Worm (Caenorhabditis elegans): Measurements from ENCODE around the gene alfa-1.

Gene alfa-1

ce11 chrII:7666967-7667366 lies 4.6 kb upstream of the alfa-1 start, which contains the start of gene lir-2:
lir-2 (plus strand) TSS chrII:7667267.
- TF ChIP-seq hlh-30 (tag; optimal IDR thresholded peaks at IDR 0.05; ENCODE audit: insufficient read depth) (peak; percentile 17), mep-1 (tag; optimal IDR thresholded peaks at IDR 0.05) (peak; percentile 17), zip-2 (tag; optimal IDR thresholded peaks at IDR 0.05) (no peak), nhr-6 (tag; optimal IDR thresholded peaks at IDR 0.05) (no peak), unc-39 (tag; optimal IDR thresholded peaks at IDR 0.05) (no peak)

ce11 chrII:7666338-7666737 lies 4.0 kb upstream of the alfa-1 start:
- TF ChIP-seq aha-1 (tag) (peak; percentile 88), rbr-2 (tag; optimal IDR thresholded peaks at IDR 0.05) (no peak), lim-7 (GFP tag; IDR thresholded peaks at IDR 0.05) (no peak), spr-1 (tag; optimal IDR thresholded peaks at IDR 0.05) (no peak), Y105C5A.15 (GFP tag; IDR thresholded peaks at IDR 0.05) (no peak), pha-4 (GFP tag; IDR thresholded peaks at IDR 0.05) (no peak), pha-4 (tag; optimal IDR thresholded peaks at IDR 0.05) (no peak), D1046.2 (GFP tag; IDR thresholded peaks at IDR 0.05) (no peak), unc-62 (GFP tag; optimal IDR thresholded peaks at IDR 0.05 in 1 of 2) (peak in 1 of 2 experiments; percentile 95), unc-62 (tag; optimal IDR thresholded peaks at IDR 0.05) (no peak), pqm-1 (tag; optimal IDR thresholded peaks at IDR 0.05) (no peak), ctbp-1 (GFP tag; IDR thresholded peaks at IDR 0.05) (no peak), mxl-3 (GFP tag; optimal IDR thresholded peaks at IDR 0.05) (no peak), fos-1 (tag; optimal IDR thresholded peaks at IDR 0.05) (no peak)

ce11 chrII:7663704-7664660 lies 1.7 kb upstream of the alfa-1 start, which contains the start of the genes F18A1.7 and rpa-1:
F18A1.7 (minus strand) TSS chrII:7663754.
rpa-1 (plus strand) TSS chrII:7664582.
- no peak for TF ChIP-seq gei-8 (GFP tag; optimal IDR thresholded peaks at IDR 0.05)
- peak; percentile 44 for TF ChIP-seq F49E8.2 (tag; optimal IDR thresholded peaks at IDR 0.05; ENCODE audit: borderline replicate concordance)
- peak; percentile 43; the same call in 1 of the 2 replicates for TF ChIP-seq Y48G9A.11 (GFP tag; IDR thresholded peaks at IDR 0.05)
- no peak for TF ChIP-seq F26F4.8 (GFP tag; conservative IDR thresholded peaks at IDR 0.05)
- TF ChIP-seq lsy-2 (tag; optimal IDR thresholded peaks at IDR 0.05), result peak in 1 of 2 experiments; percentile 23
- peak; percentile 88 for TF ChIP-seq aha-1 (tag)
- TF ChIP-seq nhr-77 (tag; optimal IDR thresholded peaks at IDR 0.05), result no peak
- peak; percentile 73 for TF ChIP-seq dpl-1 (GFP tag; optimal IDR thresholded peaks at IDR 0.05)
- peak; percentile 68 for TF ChIP-seq lin-38 (GFP tag; IDR thresholded peaks at IDR 0.05)
- peak; percentile 58 for TF ChIP-seq R02D3.7 (tag; optimal IDR thresholded peaks at IDR 0.05)
- peak; percentile 55 for TF ChIP-seq mes-2 (tag; optimal IDR thresholded peaks at IDR 0.05; ENCODE audit: poor library complexity, severe bottlenecking)
- peak; percentile 13 for TF ChIP-seq hlh-30 (tag; optimal IDR thresholded peaks at IDR 0.05; ENCODE audit: insufficient read depth)
- TF ChIP-seq attf-4 (tag; optimal IDR thresholded peaks at IDR 0.05), result no peak
- peak; percentile 72 for TF ChIP-seq unc-130 (GFP tag; optimal IDR thresholded peaks at IDR 0.05)

ce11 chrII:7663028-7663427 lies 706 bp upstream of the alfa-1 start:
- TF ChIP-seq aha-1 (tag) (peak; percentile 60), ceh-62 (tag; optimal IDR thresholded peaks at IDR 0.05) (no peak), ZK337.2 (GFP tag; IDR thresholded peaks at IDR 0.05) (no peak), rbr-2 (tag; optimal IDR thresholded peaks at IDR 0.05) (no peak)

ce11 chrII:7651171-7651570 lies 11.2 kb downstream of the alfa-1 start, which contains the start of gene pde-4:
pde-4 (minus strand) TSS chrII:7651246.
- TF ChIP-seq hmg-1.1 (GFP tag; IDR thresholded peaks at IDR 0.05), result 0 out of 2 replicates have a peak, but pooled peaks have one; percentile 16
- TF ChIP-seq nhr-10 (tag; optimal IDR thresholded peaks at IDR 0.05), result no peak
- peak in 1 of 2 experiments; percentile 94 for TF ChIP-seq unc-62 (GFP tag; optimal IDR thresholded peaks at IDR 0.05 in 1 of 2)
- TF ChIP-seq unc-62 (tag; optimal IDR thresholded peaks at IDR 0.05), result no peak

All from whole organism, L4 larva.